Fruit fly (Drosophila melanogaster) whole organism, embryonic: ENCODE results near the gene CG32236.

ENCODE experiments used
- Atf3 ChIP-seq: fragments of 200-800 bp; sonication (Bioruptor generic); optimal IDR thresholded peaks from 3 replicates; lab custom pipeline; 2016; ENCODE audit warnings: missing biosample characterization, missing genetic modification characterization
- B-H2 ChIP-seq: fragments of 200-800 bp; sonication (Bioruptor generic); optimal IDR thresholded peaks from 2 replicates; lab custom pipeline; 2018; ENCODE audit warnings: missing biosample characterization, mild to moderate bottlenecking, missing genetic modification characterization
- CG1024 ChIP-seq: fragments of 200-800 bp; sonication (Bioruptor generic); IDR thresholded peaks from 2 replicates; pipeline ENCODE4 v1.3.6; 2022; ENCODE audit warnings: missing biosample characterization, missing genetic modification characterization
- CG11560 ChIP-seq: fragments of 200-800 bp; sonication (Bioruptor generic); IDR thresholded peaks from 3 replicates; pipeline ENCODE4 v1.3.6; 2022; ENCODE audit warnings: missing biosample characterization, missing genetic modification characterization
- CG9437 ChIP-seq: fragments of 200-800 bp; sonication (Bioruptor generic); optimal IDR thresholded peaks from 2 replicates; lab custom pipeline; 2018; ENCODE audit warnings: missing biosample characterization, mild to moderate bottlenecking, missing genetic modification characterization
- H15 ChIP-seq: fragments of 200-800 bp; sonication (Bioruptor generic); IDR thresholded peaks from 3 replicates; pipeline ENCODE4 v1.3.6; 2022; ENCODE audit warnings: missing biosample characterization, missing genetic modification characterization
- crp ChIP-seq, 2 experiments: fragments of 200-800 bp; sonication (Bioruptor generic); optimal IDR thresholded peaks; 2 replicates in 1 of 2; 3 replicates in 1 of 2; lab custom pipeline; 2017; ENCODE audit warnings: missing biosample characterization in 2 of 2, missing genetic modification characterization in 2 of 2, mild to moderate bottlenecking in 1 of 2, moderate library complexity in 1 of 2
- dmrt99B ChIP-seq: fragments of 200-800 bp; sonication (Bioruptor generic); optimal IDR thresholded peaks from 2 replicates; lab custom pipeline; 2018; ENCODE audit warnings: missing biosample characterization, mild to moderate bottlenecking, missing genetic modification characterization, moderate library complexity
- en ChIP-seq: fragments of 200-800 bp; sonication (Bioruptor generic); optimal IDR thresholded peaks from 2 replicates; lab custom pipeline; 2016; ENCODE audit warnings: missing biosample characterization, missing genetic modification characterization
- hb ChIP-seq: fragments of 200-800 bp; sonication (Bioruptor generic); IDR thresholded peaks from 3 replicates; pipeline ENCODE4 v1.3.6; 2022; ENCODE audit warnings: missing biosample characterization, missing genetic modification characterization; ENCODE audit not compliant: partially characterized antibody
- onecut ChIP-seq: fragments of 200-800 bp; sonication (Bioruptor generic); IDR thresholded peaks from 2 replicates; pipeline ENCODE4 v1.3.6; 2022; ENCODE audit warnings: missing biosample characterization, missing genetic modification characterization
- wek ChIP-seq: fragments of 200-800 bp; sonication (Bioruptor generic); optimal IDR thresholded peaks from 3 replicates; lab custom pipeline; 2018; ENCODE audit warnings: missing biosample characterization, mild to moderate bottlenecking, missing genetic modification characterization, moderate library complexity
- z ChIP-seq: fragments of 200-800 bp; sonication (Bioruptor generic); IDR thresholded peaks from 3 replicates; pipeline ENCODE4 v1.3.6; 2022; ENCODE audit warnings: missing biosample characterization, missing genetic modification characterization

dm6 chr3L:4697301-4697700 lies 30.1 kb upstream of the CG32236 start, which contains the start of gene CG13713:
- TF ChIP-seq crp (GFP tag; optimal IDR thresholded peaks at IDR 0.05; lab: Kevin White, UChicago): no peak
- TF ChIP-seq B-H2: no peak
- no peak for TF ChIP-seq wek (GFP tag; lab: Kevin White, UChicago)
- no peak for TF ChIP-seq CG1024
- no peak for TF ChIP-seq z
- TF ChIP-seq en (GFP tag; lab: Kevin White, UChicago): no peak
- TF ChIP-seq H15 (GFP tag; lab: Robert Waterston, UW): no peak
- TF ChIP-seq hb (GFP tag; lab: Robert Waterston, UW): no peak
- TF ChIP-seq Atf3 (GFP tag; lab: Kevin White, UChicago): no peak
- TF ChIP-seq CG9437 (GFP tag; lab: Kevin White, UChicago): no peak
- no peak for TF ChIP-seq onecut (GFP tag; lab: Robert Waterston, UW)
- no peak for TF ChIP-seq dmrt99B (tag; lab: Kevin White, UChicago)
- TF ChIP-seq CG11560 (tag; lab: Robert Waterston, UW): no peak
